Worm (Caenorhabditis elegans) whole organism, L2 larva: Measurements from ENCODE around the gene mrpl-4.

Experiments used
- C34F6.9 ChIP-seq: fragments of 150-350 bp; optimal IDR thresholded peaks from 2 replicates; lab custom pipeline; 2014; ENCODE audit warnings: missing biosample characterization, missing genetic modification characterization
- R02D3.7 ChIP-seq: fragments of 150-350 bp; optimal IDR thresholded peaks from 2 replicates; lab custom pipeline; 2014; ENCODE audit warnings: missing biosample characterization, missing genetic modification characterization
- Y55F3AM.14 ChIP-seq: fragments of 200-800 bp; sonication (Bioruptor generic); optimal IDR thresholded peaks from 2 replicates; lab custom pipeline; 2018; ENCODE audit warnings: mild to moderate bottlenecking, missing genetic modification characterization, missing compliant biosample characterization
- aly-2 ChIP-seq: fragments of 150-350 bp; optimal IDR thresholded peaks from 2 replicates; lab custom pipeline; 2014; ENCODE audit warnings: missing biosample characterization, missing genetic modification characterization
- blmp-1 ChIP-seq: sonication (generic microtip); optimal IDR thresholded peaks from 2 replicates; lab custom pipeline; 2017; ENCODE audit warnings: missing genetic modification characterization, mild to moderate bottlenecking, missing compliant biosample characterization, antibody characterized with exemption, moderate library complexity; ENCODE audit not compliant: insufficient read depth
- dmd-4 ChIP-seq: sonication (generic microtip); optimal IDR thresholded peaks from 2 replicates; lab custom pipeline; 2017; ENCODE audit warnings: missing biosample characterization, missing genetic modification characterization
- elt-3 ChIP-seq: sonication (generic microtip); optimal IDR thresholded peaks from 2 replicates; lab custom pipeline; 2017; ENCODE audit warnings: missing biosample characterization, missing genetic modification characterization
- gmeb-1 ChIP-seq: fragments of 150-350 bp; optimal IDR thresholded peaks from 2 replicates; lab custom pipeline; 2014; ENCODE audit warnings: missing biosample characterization, missing genetic modification characterization
- lin-13 ChIP-seq: fragments of 150-350 bp; optimal IDR thresholded peaks from 2 replicates; lab custom pipeline; 2014; ENCODE audit warnings: missing biosample characterization, missing genetic modification reagents, missing genetic modification characterization
- lsy-2 ChIP-seq, 2 experiments: fragments of 150-350 bp in 1 of 2; sonication (generic microtip) in 1 of 2; optimal IDR thresholded peaks; 2 replicates each; lab custom pipeline; 2014 to 2017; ENCODE audit warnings: missing biosample characterization in 2 of 2, missing genetic modification characterization in 2 of 2
- mab-5 ChIP-seq: fragments of 150-350 bp; optimal IDR thresholded peaks from 2 replicates; lab custom pipeline; 2014; ENCODE audit warnings: missing biosample characterization, missing genetic modification characterization
- mdl-1 ChIP-seq, 2 experiments: fragments of 150-350 bp in 1 of 2; sonication (generic microtip) in 1 of 2; optimal IDR thresholded peaks; 2 replicates each; lab custom pipeline; 2017; ENCODE audit warnings: missing biosample characterization in 2 of 2, missing genetic modification characterization in 2 of 2
- nhr-10 ChIP-seq: sonication (generic microtip); optimal IDR thresholded peaks from 2 replicates; lab custom pipeline; 2017; ENCODE audit warnings: missing biosample characterization, missing genetic modification characterization
- nhr-129 ChIP-seq: fragments of 150-350 bp; optimal IDR thresholded peaks from 2 replicates; lab custom pipeline; 2014; ENCODE audit warnings: missing biosample characterization, missing genetic modification characterization
- nhr-21 ChIP-seq: fragments of 150-350 bp; optimal IDR thresholded peaks from 2 replicates; lab custom pipeline; 2014; ENCODE audit warnings: missing biosample characterization, missing genetic modification characterization
- nhr-23 ChIP-seq: fragments of 150-350 bp; optimal IDR thresholded peaks from 2 replicates; lab custom pipeline; 2014; ENCODE audit warnings: missing biosample characterization, missing genetic modification reagents, missing genetic modification characterization
- nhr-25 ChIP-seq: fragments of 150-350 bp; sonication (generic microtip); optimal IDR thresholded peaks from 3 replicates; lab custom pipeline; 2014; ENCODE audit warnings: missing biosample characterization, missing genetic modification characterization
- nhr-6 ChIP-seq: fragments of 150-350 bp; optimal IDR thresholded peaks from 2 replicates; lab custom pipeline; 2014; ENCODE audit warnings: missing biosample characterization, missing genetic modification characterization
- nhr-77 ChIP-seq: fragments of 150-350 bp; optimal IDR thresholded peaks from 2 replicates; lab custom pipeline; 2014; ENCODE audit warnings: missing biosample characterization, missing genetic modification characterization
- peb-1 ChIP-seq: fragments of 150-350 bp; optimal IDR thresholded peaks from 2 replicates; lab custom pipeline; 2014; ENCODE audit warnings: missing biosample characterization, missing genetic modification characterization
- sem-4 ChIP-seq: fragments of 150-350 bp; optimal IDR thresholded peaks from 2 replicates; lab custom pipeline; 2014; ENCODE audit warnings: missing biosample characterization, missing genetic modification reagents, missing genetic modification characterization
- skn-1 ChIP-seq: sonication (generic microtip); optimal IDR thresholded peaks from 2 replicates; lab custom pipeline; 2017; ENCODE audit warnings: missing biosample characterization, missing genetic modification characterization
- sma-3 ChIP-seq: sonication (generic microtip); optimal IDR thresholded peaks from 2 replicates; lab custom pipeline; 2016; ENCODE audit warnings: missing genetic modification reagents, missing genetic modification characterization, missing compliant biosample characterization
- sma-9 ChIP-seq, 2 experiments: fragments of 150-350 bp in 1 of 2; sonication (generic microtip) in 1 of 2; optimal IDR thresholded peaks; 2 replicates each; lab custom pipeline; 2014 to 2016; ENCODE audit warnings: missing genetic modification characterization in 2 of 2, mild to moderate bottlenecking in 1 of 2, missing biosample characterization in 1 of 2, missing compliant biosample characterization in 1 of 2, missing genetic modification reagents in 1 of 2, moderate library complexity in 1 of 2
- snpc-4 ChIP-seq: fragments of 150-350 bp; optimal IDR thresholded peaks from 2 replicates; lab custom pipeline; 2014; ENCODE audit warnings: missing biosample characterization, missing genetic modification characterization
- unc-39 ChIP-seq: fragments of 150-350 bp; optimal IDR thresholded peaks from 2 replicates; lab custom pipeline; 2014; ENCODE audit warnings: missing biosample characterization, missing genetic modification characterization
- unc-55 ChIP-seq: fragments of 150-350 bp; sonication (generic microtip); optimal IDR thresholded peaks from 3 replicates; lab custom pipeline; 2014; ENCODE audit warnings: missing biosample characterization, missing genetic modification reagents, missing genetic modification characterization
- unc-62 ChIP-seq: fragments of 150-350 bp; optimal IDR thresholded peaks from 2 replicates; lab custom pipeline; 2014; ENCODE audit warnings: missing biosample characterization, missing genetic modification reagents, missing genetic modification characterization
- zag-1 ChIP-seq: fragments of 150-350 bp; optimal IDR thresholded peaks from 2 replicates; lab custom pipeline; 2014; ENCODE audit warnings: missing biosample characterization, missing genetic modification characterization
- ztf-11 ChIP-seq: sonication (generic microtip); optimal IDR thresholded peaks from 2 replicates; lab custom pipeline; 2017; ENCODE audit warnings: missing biosample characterization, missing genetic modification characterization

The mrpl-4 gene

ce11 chrV:8447928-8448327 lies 19.1 kb upstream of the mrpl-4 start, which contains the start of gene T23B12.5:
Gene T23B12.5, minus strand, starts transcription at chrV:8448028.
- TF ChIP-seq nhr-77 (no peak), mdl-1 (tag; optimal IDR thresholded peaks at IDR 0.05; lab: Kevin White, UChicago) (no peak), nhr-23 (tag; lab: Kevin White, UChicago) (no peak), sem-4 (tag; lab: Kevin White, UChicago) (no peak), aly-2 (no peak), snpc-4 (tag; lab: Kevin White, UChicago) (no peak), skn-1 (no peak), zag-1 (tag; lab: Kevin White, UChicago) (no peak), mab-5 (tag; lab: Kevin White, UChicago) (no peak), nhr-21 (tag; lab: Kevin White, UChicago) (no peak), Y55F3AM.14 (no peak), gmeb-1 (no peak), blmp-1 (no peak), unc-62 (GFP tag; lab: Kevin White, UChicago) (no peak)
- TF ChIP-seq, all 48 proteins: peak for 0

- TF ChIP-seq nhr-25 (tag; lab: Kevin White, UChicago) (peak; percentile 78), sma-9 (GFP tag; optimal IDR thresholded peaks at IDR 0.05; lab: Kevin White, UChicago) (peak; percentile 27), sma-9 (tag; optimal IDR thresholded peaks at IDR 0.05; lab: Kevin White, UChicago) (no peak), elt-3 (tag; lab: Kevin White, UChicago) (no peak), sma-3 (GFP tag; lab: Kevin White, UChicago) (peak; percentile 45), unc-55 (GFP tag; lab: Kevin White, UChicago) (no peak)
Measured at ce11 chrV:8449241-8449640, 17.8 kb upstream of the mrpl-4 start.

DNA sequence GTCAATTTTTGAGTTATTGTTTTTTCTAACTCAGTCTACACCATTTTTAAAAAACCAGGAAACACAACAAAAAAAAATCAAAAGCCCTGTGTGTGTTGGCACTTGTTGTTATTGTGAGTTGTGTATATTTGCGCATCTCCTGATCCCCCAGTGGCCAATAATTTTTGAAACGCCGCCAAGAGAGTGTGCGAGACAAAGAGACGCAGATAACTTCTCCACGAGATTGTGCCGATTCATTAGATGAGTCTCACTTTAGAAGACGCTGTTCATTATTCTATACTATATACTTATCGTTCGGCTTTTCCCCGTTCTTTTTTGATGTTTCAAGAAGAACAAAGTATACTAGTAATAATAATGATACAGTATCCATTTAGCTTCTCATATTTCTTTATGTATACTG lies 16.4 kb upstream of the mrpl-4 start:
- TF ChIP-seq dmd-4 (tag; lab: Kevin White, UChicago) (no peak), mab-5 (tag; lab: Kevin White, UChicago) (peak; percentile 57)
- TF ChIP-seq, all 48 proteins: peak for 1

DNA sequence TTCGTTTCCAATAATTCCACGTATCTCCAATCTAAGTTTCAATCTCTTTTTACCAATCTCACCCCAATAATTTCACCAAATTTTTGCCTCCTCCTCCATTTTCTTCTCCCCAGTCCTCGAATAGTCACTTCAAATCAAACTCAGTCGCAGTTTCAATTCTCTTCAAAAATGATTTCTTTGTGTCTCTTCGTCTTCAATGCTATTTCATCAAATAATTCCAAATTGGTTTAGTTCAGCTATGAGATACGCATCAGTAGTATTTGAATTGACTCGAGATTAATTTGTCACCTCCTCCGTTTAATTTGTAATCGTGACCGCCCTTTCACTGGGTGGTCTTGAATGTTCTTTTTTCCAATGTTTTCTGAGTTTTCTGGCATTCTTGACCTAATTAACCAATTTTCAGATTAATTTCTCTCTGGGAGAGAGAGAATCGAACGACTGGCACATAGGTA lies 12.0 kb upstream of the mrpl-4 start, which contains the start of gene T23B12.11:
Gene T23B12.11, plus strand, starts transcription at position 402 of the 452 bp plus-strand sequence.
- no peak for TF ChIP-seq unc-39 (tag; lab: Kevin White, UChicago)
- no peak for TF ChIP-seq nhr-129 (tag; lab: Kevin White, UChicago)
- no peak for TF ChIP-seq R02D3.7 (tag; lab: Kevin White, UChicago)
- TF ChIP-seq sma-3 (GFP tag; lab: Kevin White, UChicago) = no peak
- no peak for TF ChIP-seq aly-2
- TF ChIP-seq gmeb-1 = no peak
- no peak for TF ChIP-seq unc-55 (GFP tag; lab: Kevin White, UChicago)
- TF ChIP-seq nhr-10 (tag; lab: Kevin White, UChicago) = no peak
- TF ChIP-seq nhr-21 (tag; lab: Kevin White, UChicago) = no peak
- no peak for TF ChIP-seq nhr-6 (tag; lab: Kevin White, UChicago)
- no peak for TF ChIP-seq dmd-4 (tag; lab: Kevin White, UChicago)
- TF ChIP-seq ztf-11 (tag; lab: Kevin White, UChicago) = no peak

- TF ChIP-seq peb-1 (tag; lab: Kevin White, UChicago) = no peak
- TF ChIP-seq, all 48 proteins: peak for 0
Measured at ce11 chrV:8460306-8460705, 6.8 kb upstream of the mrpl-4 start, which contains the start of gene T23B12.6. Gene T23B12.6, minus strand, starts transcription at chrV:8460419.

DNA sequence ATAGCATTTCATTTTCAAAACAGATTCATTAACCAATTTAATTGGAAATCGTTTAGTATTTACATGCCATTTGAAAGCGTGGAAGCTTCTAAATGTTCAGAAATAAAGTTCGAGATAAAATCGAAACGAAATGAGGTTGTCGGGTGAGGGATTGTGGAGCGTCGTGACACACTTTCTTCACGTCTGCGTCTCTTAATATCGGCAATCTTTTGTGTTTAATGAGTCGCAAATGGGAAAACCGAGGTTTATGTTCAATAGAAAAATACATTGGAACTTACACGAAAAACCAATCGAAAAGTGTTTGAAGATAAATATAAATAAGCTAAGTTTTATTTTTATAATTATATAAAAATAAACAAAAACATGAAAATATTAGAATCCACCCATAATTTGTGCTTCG lies 6.3 kb upstream of the mrpl-4 start:
- TF ChIP-seq unc-62 (GFP tag; lab: Kevin White, UChicago) = no peak
- peak; percentile 46 for TF ChIP-seq unc-55 (GFP tag; lab: Kevin White, UChicago)
- peak; percentile 30 for TF ChIP-seq lin-13 (GFP tag; lab: Kevin White, UChicago)
- TF ChIP-seq nhr-129 (tag; lab: Kevin White, UChicago) = peak; percentile 7
- TF ChIP-seq C34F6.9 (tag; lab: Kevin White, UChicago) = peak; percentile 42
- TF ChIP-seq lsy-2 (tag; optimal IDR thresholded peaks at IDR 0.05; lab: Kevin White, UChicago) = peak in 1 of 2 experiments; percentile 27
- TF ChIP-seq sem-4 (tag; lab: Kevin White, UChicago) = peak; percentile 30
- no peak for TF ChIP-seq snpc-4 (tag; lab: Kevin White, UChicago)
